Worm (Caenorhabditis elegans): ENCODE measurements around the gene T04F3.1.
A peak's percentile ranks its signal among the peaks of the same experiment; 100 is the strongest.

Gene T04F3.1

DNA sequence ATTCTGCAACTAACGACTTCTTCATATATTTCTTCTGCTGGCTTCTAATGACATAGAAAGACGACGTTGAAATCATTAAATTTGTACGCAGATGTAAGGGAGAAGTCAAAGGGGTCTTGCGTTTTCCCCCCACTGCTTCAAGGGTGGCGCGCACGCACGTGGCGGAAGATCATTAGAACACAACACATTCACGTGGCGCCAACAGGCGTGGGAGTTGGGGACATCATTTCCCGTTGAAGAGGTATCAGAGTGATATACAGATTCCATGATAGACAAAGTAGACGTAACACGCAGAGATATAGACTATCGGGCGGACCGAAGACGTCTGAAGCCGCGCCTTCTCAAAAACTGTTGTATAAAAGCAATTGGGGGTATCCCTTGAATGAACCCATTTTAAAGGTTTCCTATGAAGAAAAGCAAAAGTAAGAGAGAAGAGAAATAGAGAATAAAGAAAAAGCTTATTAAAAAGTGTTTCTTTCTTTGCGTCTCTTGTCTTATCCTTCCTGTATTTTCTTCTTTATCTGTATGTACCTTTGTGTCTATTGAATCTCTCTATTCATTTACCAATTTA is 59.5 kb downstream of the T04F3.1 start:
- TF ChIP-seq ces-1 (GFP tag; optimal IDR thresholded peaks at IDR 0.05) (no peak), lin-15B (tag; optimal IDR thresholded peaks at IDR 0.05) (no peak), sup-37 (GFP tag; optimal IDR thresholded peaks at IDR 0.05) (no peak), nhr-28 (tag; optimal IDR thresholded peaks at IDR 0.05) (no peak), hlh-17 (GFP tag; optimal IDR thresholded peaks at IDR 0.05; ENCODE audit: borderline replicate concordance) (no peak), ama-1 (optimal IDR thresholded peaks at IDR 0.05) (no peak), fkh-10 (GFP tag; optimal IDR thresholded peaks at IDR 0.05) (no peak), hpl-2 (GFP tag; optimal IDR thresholded peaks at IDR 0.05) (no peak), rnt-1 (tag; optimal IDR thresholded peaks at IDR 0.05) (no peak), snpc-4 (tag; optimal IDR thresholded peaks at IDR 0.05) (no peak), pqm-1 (tag; optimal IDR thresholded peaks at IDR 0.05) (no peak), mep-1 (tag; optimal IDR thresholded peaks at IDR 0.05) (no peak), pag-3 (tag; optimal IDR thresholded peaks at IDR 0.05; ENCODE audit: borderline replicate concordance, insufficient read depth) (no peak), C16A3.4 (tag; optimal IDR thresholded peaks at IDR 0.05) (peak; percentile 46), nhr-77 (tag; optimal IDR thresholded peaks at IDR 0.05) (no peak), ceh-8 (GFP tag; optimal IDR thresholded peaks at IDR 0.05) (no peak), alr-1 (tag; optimal IDR thresholded peaks at IDR 0.05; ENCODE audit: borderline replicate concordance) (no peak), nhr-84 (tag; optimal IDR thresholded peaks at IDR 0.05) (no peak), blmp-1 (tag; optimal IDR thresholded peaks at IDR 0.05) (peak; percentile 80), tbx-2 (tag; optimal IDR thresholded peaks at IDR 0.05) (peak; percentile 78), mab-9 (GFP tag; IDR thresholded peaks at IDR 0.05) (peak; percentile 58; the same call in 1 of the 2 replicates), hlh-4 (tag; optimal IDR thresholded peaks at IDR 0.05) (no peak), swsn-7 (tag; optimal IDR thresholded peaks at IDR 0.05) (peak; percentile 23), lsy-2 (tag; optimal IDR thresholded peaks at IDR 0.05) (peak; percentile 21 to 53), lir-3 (tag; optimal IDR thresholded peaks at IDR 0.05; ENCODE audit: poor library complexity) (peak; percentile 41), zag-1 (tag; optimal IDR thresholded peaks at IDR 0.05) (no peak), ceh-90 (tag; optimal IDR thresholded peaks at IDR 0.05) (no peak), egl-13 (tag; optimal IDR thresholded peaks at IDR 0.05) (no peak), Y116A8C.19 (tag; optimal IDR thresholded peaks at IDR 0.05; ENCODE audit: borderline replicate concordance) (no peak), F16B12.6 (tag; optimal IDR thresholded peaks at IDR 0.05) (no peak), efl-1 (optimal IDR thresholded peaks at IDR 0.05) (no peak), efl-1 (GFP tag; optimal IDR thresholded peaks at IDR 0.05 in 1 of 2) (no peak), mef-2 (tag; optimal IDR thresholded peaks at IDR 0.05) (no peak), elt-3 (tag; optimal IDR thresholded peaks at IDR 0.05) (peak in 5 of 6 experiments; percentile 21 to 91 (median 48)), isw-1 (GFP tag; IDR thresholded peaks at IDR 0.05) (no peak), nhr-90 (tag; optimal IDR thresholded peaks at IDR 0.05; ENCODE audit: poor library complexity) (peak; percentile 88), elt-2 (tag; optimal IDR thresholded peaks at IDR 0.05) (no peak), unc-62 (GFP tag; optimal IDR thresholded peaks at IDR 0.05) (no peak), aha-1 (tag; optimal IDR thresholded peaks at IDR 0.05) (no peak), fkh-4 (tag; optimal IDR thresholded peaks at IDR 0.05; ENCODE audit: borderline replicate concordance) (no peak), nhr-76 (tag; optimal IDR thresholded peaks at IDR 0.05) (no peak), nhr-11 (tag; optimal IDR thresholded peaks at IDR 0.05) (no peak), ceh-63 (GFP tag; optimal IDR thresholded peaks at IDR 0.05) (no peak), nhr-47 (tag; optimal IDR thresholded peaks at IDR 0.05) (peak; percentile 76), mdl-1 (tag; optimal IDR thresholded peaks at IDR 0.05) (peak in 1 of 2 experiments; percentile 96), nhr-237 (tag; optimal IDR thresholded peaks at IDR 0.05) (no peak), dsc-1 (tag; optimal IDR thresholded peaks at IDR 0.05) (no peak), ztf-4 (tag; optimal IDR thresholded peaks at IDR 0.05) (no peak), tlp-1 (tag; optimal IDR thresholded peaks at IDR 0.05) (no peak), C34B4.2 (tag; optimal IDR thresholded peaks at IDR 0.05) (no peak), unc-30 (tag; optimal IDR thresholded peaks at IDR 0.05) (no peak), xbp-1 (tag; optimal IDR thresholded peaks at IDR 0.05) (peak; percentile 32), egl-27 (tag; optimal IDR thresholded peaks at IDR 0.05) (peak in 1 of 2 experiments; percentile 36)
